Worm (Caenorhabditis elegans): ENCODE results near the gene fbxb-82.

ce11 chrIII:178126-178525 is 35.1 kb upstream of the fbxb-82 start:
- TF ChIP-seq nhr-12 (tag; optimal IDR thresholded peaks at IDR 0.05) (no peak), snpc-4 (tag; optimal IDR thresholded peaks at IDR 0.05) (no peak), unc-39 (tag; optimal IDR thresholded peaks at IDR 0.05) (no peak), cnd-1 (tag; optimal IDR thresholded peaks at IDR 0.05) (no peak), elt-3 (tag; optimal IDR thresholded peaks at IDR 0.05) (no peak), nhr-237 (tag; optimal IDR thresholded peaks at IDR 0.05) (no peak), ztf-11 (tag; optimal IDR thresholded peaks at IDR 0.05) (no peak), flh-1 (GFP tag; optimal IDR thresholded peaks at IDR 0.05) (no peak), ces-1 (GFP tag; optimal IDR thresholded peaks at IDR 0.05) (no peak), unc-62 (GFP tag; optimal IDR thresholded peaks at IDR 0.05) (no peak), nhr-76 (tag; optimal IDR thresholded peaks at IDR 0.05) (no peak), nhr-2 (tag; optimal IDR thresholded peaks at IDR 0.05) (no peak), lin-13 (tag; optimal IDR thresholded peaks at IDR 0.05) (no peak), elt-1 (tag; optimal IDR thresholded peaks at IDR 0.05; ENCODE audit: borderline replicate concordance, insufficient read depth) (no peak)

Data from whole organism, mixed stage, embryonic.